Worm (Caenorhabditis elegans) whole organism, young adult: ENCODE data around the gene mab-10.

Source experiments
- B0019.2 ChIP-seq: fragments of 200-800 bp; sonication (Bioruptor generic); conservative IDR thresholded peaks from 2 replicates; pipeline ENCODE4 v1.3.6; 2022; ENCODE audit warnings: missing genetic modification reagents, missing genetic modification characterization, missing compliant biosample characterization
- B0261.1 ChIP-seq: sonication (generic microtip); optimal IDR thresholded peaks from 2 replicates; lab custom pipeline; 2016; ENCODE audit warnings: mild to moderate bottlenecking, missing genetic modification characterization, moderate library complexity, missing compliant biosample characterization
- F10E7.11 ChIP-seq: sonication (generic microtip); optimal IDR thresholded peaks from 2 replicates; lab custom pipeline; 2017; ENCODE audit warnings: mild to moderate bottlenecking, missing genetic modification characterization, moderate library complexity, missing compliant biosample characterization
- F55B11.4 ChIP-seq: sonication (generic microtip); optimal IDR thresholded peaks from 2 replicates; lab custom pipeline; 2016; ENCODE audit warnings: missing compliant biosample characterization, missing genetic modification characterization, borderline replicate concordance; ENCODE audit not compliant: insufficient read depth
- F57C9.4 ChIP-seq: sonication (generic microtip); optimal IDR thresholded peaks from 2 replicates; lab custom pipeline; 2017; ENCODE audit warnings: mild to moderate bottlenecking, missing genetic modification characterization, missing compliant biosample characterization
- K12H6.12 ChIP-seq: fragments of 200-800 bp; sonication (Bioruptor generic); optimal IDR thresholded peaks from 2 replicates; lab custom pipeline; 2018; ENCODE audit warnings: mild to moderate bottlenecking, missing genetic modification characterization, missing compliant biosample characterization
- T07F8.4 ChIP-seq: sonication (generic microtip); optimal IDR thresholded peaks from 2 replicates; lab custom pipeline; 2016; ENCODE audit warnings: mild to moderate bottlenecking, missing genetic modification characterization, moderate library complexity, missing compliant biosample characterization
- Y53G8AR.9 ChIP-seq: fragments of 200-800 bp; sonication (Bioruptor generic); conservative IDR thresholded peaks from 2 replicates; pipeline ENCODE4 v1.3.6; 2022; ENCODE audit warnings: missing genetic modification reagents, missing genetic modification characterization, missing compliant biosample characterization
- Y67H2A.10 ChIP-seq: fragments of 200-800 bp; sonication (Bioruptor generic); conservative IDR thresholded peaks from 2 replicates; pipeline ENCODE4 v1.3.6; 2022; ENCODE audit warnings: missing genetic modification reagents, missing genetic modification characterization, missing compliant biosample characterization
- ama-1 ChIP-seq, 3 experiments: fragments of 150-350 bp in 1 of 3; sonication (generic microtip) in 2 of 3; optimal IDR thresholded peaks; 2 replicates each; lab custom pipeline; 2014 to 2018; ENCODE audit warnings: missing biosample characterization in 2 of 3, missing genetic modification characterization in 2 of 3, missing genetic modification reagents in 2 of 3
- attf-5 ChIP-seq: fragments of 200-800 bp; sonication (Bioruptor generic); optimal IDR thresholded peaks from 2 replicates; lab custom pipeline; 2018; ENCODE audit warnings: mild to moderate bottlenecking, missing genetic modification characterization, missing compliant biosample characterization
- attf-6 ChIP-seq: fragments of 200-800 bp; sonication (Bioruptor generic); IDR thresholded peaks from 2 replicates; pipeline ENCODE4 v1.3.6; 2022; ENCODE audit warnings: missing genetic modification reagents, missing genetic modification characterization, missing compliant biosample characterization
- ccch-3 ChIP-seq: fragments of 200-800 bp; sonication (Bioruptor generic); optimal IDR thresholded peaks from 2 replicates; lab custom pipeline; 2018; ENCODE audit warnings: mild to moderate bottlenecking, missing genetic modification characterization, missing compliant biosample characterization
- cebp-2 ChIP-seq: fragments of 200-800 bp; sonication (Bioruptor generic); IDR thresholded peaks from 2 replicates; pipeline ENCODE4 v1.3.6; 2022; ENCODE audit warnings: missing genetic modification characterization, missing compliant biosample characterization
- ceh-27 ChIP-seq: fragments of 200-800 bp; sonication (Bioruptor generic); optimal IDR thresholded peaks from 2 replicates; lab custom pipeline; 2018; ENCODE audit warnings: mild to moderate bottlenecking, missing genetic modification characterization, moderate library complexity, missing compliant biosample characterization
- ceh-40 ChIP-seq: fragments of 200-800 bp; sonication (Bioruptor generic); IDR thresholded peaks from 2 replicates; pipeline ENCODE4 v1.3.6; 2022; ENCODE audit warnings: missing genetic modification characterization, missing compliant biosample characterization
- ceh-58 ChIP-seq: fragments of 200-800 bp; sonication (Bioruptor generic); IDR thresholded peaks from 2 replicates; pipeline ENCODE4 v1.3.6; 2022; ENCODE audit warnings: missing genetic modification characterization, missing compliant biosample characterization
- ceh-91 ChIP-seq: fragments of 200-800 bp; sonication (Bioruptor generic); IDR thresholded peaks from 2 replicates; pipeline ENCODE4 v1.3.6; 2022; ENCODE audit warnings: missing genetic modification reagents, missing genetic modification characterization, missing compliant biosample characterization
- dox-1 ChIP-seq: fragments of 200-800 bp; sonication (Bioruptor generic); IDR thresholded peaks from 2 replicates; pipeline ENCODE4 v1.3.6; 2022; ENCODE audit warnings: missing genetic modification reagents, missing genetic modification characterization, missing compliant biosample characterization
- dpff-1 ChIP-seq: sonication (generic microtip); optimal IDR thresholded peaks from 2 replicates; lab custom pipeline; 2017; ENCODE audit warnings: mild to moderate bottlenecking, missing genetic modification characterization, missing compliant biosample characterization
- egrh-3 ChIP-seq: fragments of 200-800 bp; sonication (Bioruptor generic); IDR thresholded peaks from 2 replicates; pipeline ENCODE4 v1.3.6; 2022; ENCODE audit warnings: missing genetic modification reagents, missing genetic modification characterization, missing compliant biosample characterization
- ets-4 ChIP-seq: fragments of 200-800 bp; sonication (Bioruptor generic); optimal IDR thresholded peaks from 2 replicates; lab custom pipeline; 2018; ENCODE audit warnings: mild to moderate bottlenecking, missing genetic modification characterization, missing compliant biosample characterization
- fkh-3 ChIP-seq: sonication (generic microtip); optimal IDR thresholded peaks from 2 replicates; lab custom pipeline; 2016; ENCODE audit warnings: mild to moderate bottlenecking, missing genetic modification characterization, missing compliant biosample characterization
- hlh-26 ChIP-seq: fragments of 200-800 bp; sonication (Bioruptor generic); conservative IDR thresholded peaks from 2 replicates; pipeline ENCODE4 v1.3.6; 2022; ENCODE audit warnings: missing genetic modification reagents, missing genetic modification characterization, missing compliant biosample characterization
- hmg-20 ChIP-seq: fragments of 200-800 bp; sonication (Bioruptor generic); IDR thresholded peaks from 2 replicates; pipeline ENCODE4 v1.3.6; 2022; ENCODE audit warnings: missing genetic modification reagents, missing genetic modification characterization, missing compliant biosample characterization
- let-526 ChIP-seq: fragments of 200-800 bp; sonication (Bioruptor generic); IDR thresholded peaks from 2 replicates; pipeline ENCODE4 v1.3.6; 2022; ENCODE audit warnings: missing genetic modification reagents, missing genetic modification characterization, missing compliant biosample characterization
- let-607 ChIP-seq, 2 experiments: fragments of 200-800 bp in 1 of 2; sonication (Bioruptor generic) in 1 of 2; sonication (generic microtip) in 1 of 2; optimal IDR thresholded peaks; 2 replicates each; lab custom pipeline; 2016 to 2018; ENCODE audit warnings: mild to moderate bottlenecking in 2 of 2, missing compliant biosample characterization in 2 of 2, missing genetic modification characterization in 2 of 2, moderate library complexity in 2 of 2, missing genotype in 1 of 2
- lin-26 ChIP-seq: fragments of 200-800 bp; sonication (Bioruptor generic); IDR thresholded peaks from 2 replicates; pipeline ENCODE4 v1.3.6; 2022; ENCODE audit warnings: missing genetic modification reagents, missing genetic modification characterization, missing compliant biosample characterization
- lin-40 ChIP-seq: sonication (generic microtip); optimal IDR thresholded peaks from 2 replicates; lab custom pipeline; 2016; ENCODE audit warnings: missing genetic modification characterization, mild to moderate bottlenecking, missing compliant biosample characterization, missing genotype, missing genetic modification reagents
- lin-54 ChIP-seq: fragments of 200-800 bp; sonication (Bioruptor generic); optimal IDR thresholded peaks from 2 replicates; lab custom pipeline; 2018; ENCODE audit warnings: mild to moderate bottlenecking, missing genetic modification characterization, missing compliant biosample characterization
- madf-6 ChIP-seq: fragments of 200-800 bp; sonication (Bioruptor generic); IDR thresholded peaks from 2 replicates; pipeline ENCODE4 v1.3.6; 2022; ENCODE audit warnings: missing genetic modification reagents, missing genetic modification characterization, missing compliant biosample characterization
- mes-4 ChIP-seq: sonication (generic microtip); optimal IDR thresholded peaks from 2 replicates; lab custom pipeline; 2016; ENCODE audit warnings: missing genotype, missing genetic modification characterization, missing compliant biosample characterization
- nfya-2 ChIP-seq: fragments of 200-800 bp; sonication (Bioruptor generic); IDR thresholded peaks from 2 replicates; pipeline ENCODE4 v1.3.6; 2022; ENCODE audit warnings: missing genetic modification reagents, missing genetic modification characterization, missing compliant biosample characterization
- nfyb-1 ChIP-seq: fragments of 200-800 bp; sonication (Bioruptor generic); IDR thresholded peaks from 2 replicates; pipeline ENCODE4 v1.3.6; 2022; ENCODE audit warnings: missing genetic modification reagents, missing genetic modification characterization, missing compliant biosample characterization
- nhr-27 ChIP-seq: fragments of 200-800 bp; sonication (Bioruptor generic); optimal IDR thresholded peaks from 2 replicates; lab custom pipeline; 2018; ENCODE audit warnings: mild to moderate bottlenecking, missing genetic modification characterization, moderate library complexity, missing compliant biosample characterization
- pha-4 ChIP-seq: fragments of 150-350 bp; sonication (generic microtip); optimal IDR thresholded peaks from 2 replicates; lab custom pipeline; 2014; ENCODE audit warnings: missing biosample characterization, missing genetic modification reagents, missing genetic modification characterization
- rec-8 ChIP-seq, 2 experiments: sonication (generic microtip); optimal IDR thresholded peaks; 2 replicates each; lab custom pipeline; 2016; ENCODE audit warnings: mild to moderate bottlenecking in 2 of 2, missing genetic modification characterization in 2 of 2, missing genetic modification reagents in 2 of 2, missing genotype in 2 of 2, missing biosample characterization in 1 of 2, missing compliant biosample characterization in 1 of 2, moderate library complexity in 1 of 2
- rpc-1 ChIP-seq, 2 experiments: fragments of 150-350 bp in 1 of 2; sonication (generic microtip) in 1 of 2; optimal IDR thresholded peaks; 2 replicates each; lab custom pipeline; 2014 to 2018; ENCODE audit warnings: missing biosample characterization in 1 of 2, missing genetic modification characterization in 1 of 2, missing genetic modification reagents in 1 of 2, missing genotype in 1 of 2
- sea-2 ChIP-seq: fragments of 200-800 bp; sonication (Bioruptor generic); IDR thresholded peaks from 2 replicates; pipeline ENCODE4 v1.3.6; 2022; ENCODE audit warnings: missing genetic modification characterization, missing compliant biosample characterization
- snpc-1.1 ChIP-seq: sonication (generic microtip); optimal IDR thresholded peaks from 2 replicates; lab custom pipeline; 2017; ENCODE audit warnings: missing genetic modification characterization, mild to moderate bottlenecking, missing compliant biosample characterization, antibody characterized with exemption, moderate library complexity, missing genotype, missing genetic modification reagents; ENCODE audit not compliant: insufficient read depth
- somi-1 ChIP-seq: fragments of 200-800 bp; sonication (Bioruptor generic); optimal IDR thresholded peaks from 2 replicates; lab custom pipeline; 2018; ENCODE audit warnings: mild to moderate bottlenecking, missing genetic modification characterization, missing compliant biosample characterization
- tbp1 ChIP-seq: fragments of 200-800 bp; sonication (Bioruptor generic); optimal IDR thresholded peaks from 2 replicates; lab custom pipeline; 2018; ENCODE audit warnings: mild to moderate bottlenecking, missing genetic modification characterization, missing compliant biosample characterization
- unc-62 ChIP-seq: fragments of 150-350 bp; optimal IDR thresholded peaks from 2 replicates; lab custom pipeline; 2014; ENCODE audit warnings: missing biosample characterization, missing genetic modification reagents, missing genetic modification characterization
- xnd-1 ChIP-seq: sonication (generic microtip); optimal IDR thresholded peaks from 2 replicates; lab custom pipeline; 2016; ENCODE audit warnings: missing genotype, missing genetic modification reagents, missing genetic modification characterization, missing compliant biosample characterization
- ztf-25 ChIP-seq: fragments of 200-800 bp; sonication (Bioruptor generic); IDR thresholded peaks from 2 replicates; pipeline ENCODE4 v1.3.6; 2022; ENCODE audit warnings: missing genetic modification reagents, missing genetic modification characterization, missing compliant biosample characterization
- ztf-3 ChIP-seq: fragments of 200-800 bp; sonication (Bioruptor generic); optimal IDR thresholded peaks from 2 replicates; lab custom pipeline; 2018; ENCODE audit warnings: mild to moderate bottlenecking, missing genetic modification characterization, missing compliant biosample characterization

Gene mab-10

ce11 chrII:10543457-10544137 is 15.7 kb downstream of the mab-10 start (continued):
- peak; percentile 27; the same call in 1 of the 2 replicates for TF ChIP-seq ztf-25 (GFP tag; lab: Robert Waterston, UW)
- TF ChIP-seq F10E7.11: no peak
- TF ChIP-seq snpc-1.1: no peak
- TF ChIP-seq pha-4 (tag; lab: Kevin White, UChicago): no peak
- TF ChIP-seq lin-26: no peak; the same call in none of the 2 replicates
- no peak for TF ChIP-seq dpff-1 (tag; lab: Kevin White, UChicago)
- no peak for TF ChIP-seq hmg-20 (GFP tag; lab: Robert Waterston, UW)
- TF ChIP-seq nhr-27 (tag; lab: Kevin White, UChicago): no peak
- no peak for TF ChIP-seq xnd-1 (tag; lab: Kevin White, UChicago)
- TF ChIP-seq mes-4: no peak
- TF ChIP-seq B0261.1 (tag; lab: Kevin White, UChicago): no peak
- TF ChIP-seq cebp-2 (GFP tag; lab: Robert Waterston, UW): 0 out of 2 replicates have a peak, but pooled peaks have one; percentile 73
- peak; percentile 44 for TF ChIP-seq ama-1 (optimal IDR thresholded peaks at IDR 0.05; lab: Kevin White, UChicago)
- TF ChIP-seq ama-1 (GFP tag; optimal IDR thresholded peaks at IDR 0.05; lab: Kevin White, UChicago): no peak
- TF ChIP-seq attf-6 (GFP tag; lab: Robert Waterston, UW): no peak
- no peak for TF ChIP-seq lin-40 (tag; lab: Kevin White, UChicago)
- no peak for TF ChIP-seq fkh-3 (tag; lab: Kevin White, UChicago)
- peak; percentile 53 for TF ChIP-seq ets-4
- TF ChIP-seq ceh-40 (GFP tag; lab: Robert Waterston, UW): no peak
- no peak for TF ChIP-seq Y53G8AR.9 (GFP tag; lab: Robert Waterston, UW)
- TF ChIP-seq dox-1: peak; percentile 38; the same call in 1 of the 2 replicates
- no peak for TF ChIP-seq nfyb-1 (GFP tag; lab: Robert Waterston, UW)
- TF ChIP-seq ccch-3 (GFP tag; lab: Kevin White, UChicago): no peak
- 0 out of 2 replicates have a peak, but pooled peaks have one; percentile 78 for TF ChIP-seq ceh-58 (GFP tag; lab: Robert Waterston, UW)
- TF ChIP-seq ztf-3 (GFP tag; lab: Kevin White, UChicago): no peak
- TF ChIP-seq T07F8.4 (tag; lab: Kevin White, UChicago): no peak
- TF ChIP-seq K12H6.12 (tag; lab: Kevin White, UChicago): peak; percentile 47
- peak; percentile 31 for TF ChIP-seq attf-5
- peak; percentile 54; the same call in 1 of the 2 replicates for TF ChIP-seq sea-2 (GFP tag; lab: Robert Waterston, UW)
- no peak for TF ChIP-seq let-607 (tag; optimal IDR thresholded peaks at IDR 0.05; lab: Kevin White, UChicago)
- TF ChIP-seq F57C9.4: peak; percentile 66
- TF ChIP-seq egrh-3 (GFP tag; lab: Robert Waterston, UW): no peak
- no peak for TF ChIP-seq let-526 (GFP tag; lab: Robert Waterston, UW)
- TF ChIP-seq unc-62 (GFP tag; lab: Kevin White, UChicago): no peak
- TF ChIP-seq rec-8 (tag; optimal IDR thresholded peaks at IDR 0.05; lab: Kevin White, UChicago): no peak
- TF ChIP-seq rpc-1 (optimal IDR thresholded peaks at IDR 0.05; lab: Kevin White, UChicago): no peak
- no peak for TF ChIP-seq rpc-1 (tag; optimal IDR thresholded peaks at IDR 0.05; lab: Kevin White, UChicago)
- no peak for TF ChIP-seq nfya-2
- TF ChIP-seq hlh-26 (GFP tag; lab: Robert Waterston, UW): 0 out of 2 replicates have a peak, but pooled peaks have one; percentile 58
- no peak for TF ChIP-seq ceh-91
- no peak for TF ChIP-seq F55B11.4 (tag; lab: Kevin White, UChicago)
- TF ChIP-seq lin-54 (GFP tag; lab: Kevin White, UChicago): no peak
- peak; percentile 33 for TF ChIP-seq tbp1 (GFP tag; lab: Kevin White, UChicago)
- no peak for TF ChIP-seq Y67H2A.10 (GFP tag; lab: Robert Waterston, UW)
- TF ChIP-seq somi-1 (GFP tag; lab: Kevin White, UChicago): no peak
- TF ChIP-seq madf-6 (GFP tag; lab: Robert Waterston, UW): peak; percentile 27; the same call in 1 of the 2 replicates
- TF ChIP-seq B0019.2 (GFP tag; lab: Robert Waterston, UW): no peak
- no peak for TF ChIP-seq ceh-27
